Worm (Caenorhabditis elegans): Measurements from ENCODE around the gene ttr-14.

The ttr-14 gene

DNA sequence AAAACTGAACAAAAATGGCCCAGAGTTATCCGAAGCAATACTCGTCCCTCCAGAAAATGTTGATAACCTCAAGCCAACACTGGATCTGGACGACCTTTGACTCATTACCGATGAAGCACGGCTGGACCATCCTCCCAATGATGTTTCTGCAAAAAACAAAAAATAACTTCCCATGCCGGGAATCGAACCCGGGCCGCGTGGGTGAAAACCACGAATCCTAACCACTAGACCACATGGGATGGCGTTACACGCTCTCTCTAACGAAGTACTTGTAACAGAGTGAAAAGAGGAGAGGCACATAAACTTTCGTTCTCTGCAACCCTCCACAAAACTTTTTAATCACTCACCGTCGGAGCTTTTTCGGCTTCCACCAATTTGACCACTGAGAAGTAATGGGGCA, 33.9 kb downstream of the ttr-14 start (continued):
- TF ChIP-seq F39B2.1 (GFP tag; IDR thresholded peaks at IDR 0.05) (no peak), mel-28 (tag; optimal IDR thresholded peaks at IDR 0.05; ENCODE audit: borderline replicate concordance) (no peak), B0261.1 (tag; optimal IDR thresholded peaks at IDR 0.05) (peak; percentile 93), madf-10 (tag; optimal IDR thresholded peaks at IDR 0.05) (peak; percentile 28), mes-4 (tag; optimal IDR thresholded peaks at IDR 0.05) (no peak), ztf-18 (tag; optimal IDR thresholded peaks at IDR 0.05) (peak; percentile 52), Y67H2A.10 (GFP tag; conservative IDR thresholded peaks at IDR 0.05) (no peak), Y79H2A.3 (GFP tag; conservative IDR thresholded peaks at IDR 0.05) (no peak), rpc-1 (optimal IDR thresholded peaks at IDR 0.05) (peak; percentile 86), rpc-1 (tag; optimal IDR thresholded peaks at IDR 0.05) (peak; percentile 90), sptf-2 (GFP tag; optimal IDR thresholded peaks at IDR 0.05) (no peak), snpc-1.1 (tag; optimal IDR thresholded peaks at IDR 0.05; ENCODE audit: insufficient read depth) (no peak), lir-1 (GFP tag; conservative IDR thresholded peaks at IDR 0.05) (no peak), mxl-1 (tag; optimal IDR thresholded peaks at IDR 0.05) (peak; percentile 74), attf-6 (GFP tag; IDR thresholded peaks at IDR 0.05) (peak; percentile 62; the same call in 1 of the 2 replicates), sdz-38 (tag; optimal IDR thresholded peaks at IDR 0.05) (no peak), mcd-1 (GFP tag; IDR thresholded peaks at IDR 0.05) (peak; percentile 66; the same call in 1 of the 2 replicates), ztf-6 (GFP tag; IDR thresholded peaks at IDR 0.05) (no peak), aptf-3 (GFP tag; IDR thresholded peaks at IDR 0.05) (peak; percentile 78; the same call in 1 of the 2 replicates), him-1 (tag; optimal IDR thresholded peaks at IDR 0.05) (peak; percentile 87), somi-1 (GFP tag; optimal IDR thresholded peaks at IDR 0.05) (peak; percentile 32), ceh-27 (GFP tag; optimal IDR thresholded peaks at IDR 0.05) (peak; percentile 63), sea-2 (GFP tag; IDR thresholded peaks at IDR 0.05) (no peak), hmg-20 (GFP tag; IDR thresholded peaks at IDR 0.05) (peak; percentile 30; the same call in 1 of the 2 replicates), dpff-1 (tag; optimal IDR thresholded peaks at IDR 0.05) (no peak), ceh-40 (GFP tag; IDR thresholded peaks at IDR 0.05) (peak; percentile 45; the same call in 1 of the 2 replicates), unc-130 (GFP tag; optimal IDR thresholded peaks at IDR 0.05) (no peak), hsf-1 (GFP tag; IDR thresholded peaks at IDR 0.05) (no peak), hlh-26 (GFP tag; conservative IDR thresholded peaks at IDR 0.05) (no peak), ztf-25 (GFP tag; IDR thresholded peaks at IDR 0.05) (peak; percentile 83; the same call in 1 of the 2 replicates), F49E8.2 (tag; optimal IDR thresholded peaks at IDR 0.05; ENCODE audit: insufficient read depth) (no peak), lin-26 (GFP tag; IDR thresholded peaks at IDR 0.05) (peak; percentile 95), Y56A3A.18 (GFP tag; IDR thresholded peaks at IDR 0.05) (peak; percentile 89), F23B12.7 (tag; optimal IDR thresholded peaks at IDR 0.05; ENCODE audit: insufficient read depth) (no peak), lsy-27 (tag; optimal IDR thresholded peaks at IDR 0.05; ENCODE audit: borderline replicate concordance, insufficient read depth) (no peak), unc-62 (GFP tag; optimal IDR thresholded peaks at IDR 0.05) (no peak), hrde-1 (tag; optimal IDR thresholded peaks at IDR 0.05; ENCODE audit: borderline replicate concordance) (peak; percentile 8), ZK185.1 (tag; optimal IDR thresholded peaks at IDR 0.05; ENCODE audit: poor library complexity, severe bottlenecking) (peak; percentile 81), pbrm-1 (GFP tag; IDR thresholded peaks at IDR 0.05) (peak; percentile 87), nhr-120 (GFP tag; IDR thresholded peaks at IDR 0.05) (no peak), B0035.1 (tag; optimal IDR thresholded peaks at IDR 0.05) (peak; percentile 14), tlf-1 (GFP tag; optimal IDR thresholded peaks at IDR 0.05) (no peak), ceh-91 (GFP tag; IDR thresholded peaks at IDR 0.05) (0 out of 2 replicates have a peak, but pooled peaks have one; percentile 23), ztf-28 (GFP tag; IDR thresholded peaks at IDR 0.05) (peak; percentile 67; the same call in 1 of the 2 replicates), Y95B8A.8 (GFP tag; IDR thresholded peaks at IDR 0.05) (0 out of 2 replicates have a peak, but pooled peaks have one; percentile 53), F55B11.4 (tag; optimal IDR thresholded peaks at IDR 0.05; ENCODE audit: borderline replicate concordance, insufficient read depth) (no peak), dox-1 (GFP tag; IDR thresholded peaks at IDR 0.05) (peak; percentile 85), T26A5.8 (tag; optimal IDR thresholded peaks at IDR 0.05) (no peak)
